Fruit fly (Drosophila melanogaster) whole organism, embryonic: Measurements from ENCODE around the gene Root.

ENCODE experiments used
- CG1024 ChIP-seq: fragments of 200-800 bp; sonication (Bioruptor generic); IDR thresholded peaks from 2 replicates; pipeline ENCODE4 v1.3.6; 2022; ENCODE audit warnings: missing biosample characterization, missing genetic modification characterization
- CG10321 ChIP-seq: fragments of 200-800 bp; sonication (Bioruptor generic); IDR thresholded peaks from 2 replicates; pipeline ENCODE4 v1.3.6; 2022; ENCODE audit warnings: missing biosample characterization, missing genetic modification characterization
- CG10979 ChIP-seq: fragments of 200-800 bp; sonication (Bioruptor generic); optimal IDR thresholded peaks from 2 replicates; lab custom pipeline; 2018; ENCODE audit warnings: missing biosample characterization, mild to moderate bottlenecking, missing genetic modification characterization, moderate library complexity
- CG11247 ChIP-seq: fragments of 200-800 bp; sonication (Bioruptor generic); IDR thresholded peaks from 2 replicates; pipeline ENCODE4 v1.3.6; 2022; ENCODE audit warnings: missing biosample characterization, missing genetic modification characterization
- CG11456 ChIP-seq: fragments of 200-800 bp; sonication (Bioruptor generic); IDR thresholded peaks from 3 replicates; pipeline ENCODE4 v1.3.6; 2022; ENCODE audit warnings: missing biosample characterization, missing genetic modification characterization
- CG13123 ChIP-seq: fragments of 200-800 bp; sonication (Bioruptor generic); optimal IDR thresholded peaks from 2 replicates; lab custom pipeline; 2016; ENCODE audit warnings: missing biosample characterization, missing genetic modification characterization
- CG13424 ChIP-seq: fragments of 200-800 bp; sonication (Bioruptor generic); optimal IDR thresholded peaks from 2 replicates; lab custom pipeline; 2019; ENCODE audit warnings: missing biosample characterization, mild to moderate bottlenecking, missing genetic modification characterization, moderate library complexity
- CG1603 ChIP-seq: fragments of 200-800 bp; sonication (Bioruptor generic); optimal IDR thresholded peaks from 2 replicates; lab custom pipeline; 2019; ENCODE audit warnings: missing biosample characterization, mild to moderate bottlenecking, missing genetic modification characterization, moderate library complexity
- CG17612 ChIP-seq: fragments of 200-800 bp; sonication (Bioruptor generic); IDR thresholded peaks from 2 replicates; pipeline ENCODE4 v1.3.6; 2022; ENCODE audit warnings: missing biosample characterization, missing genetic modification characterization
- CG30020 ChIP-seq: fragments of 200-800 bp; optimal IDR thresholded peaks from 2 replicates; lab custom pipeline; 2019; ENCODE audit warnings: missing biosample characterization, mild to moderate bottlenecking, missing genetic modification characterization, moderate library complexity
- CG31441 ChIP-seq: fragments of 200-800 bp; sonication (Bioruptor generic); IDR thresholded peaks from 2 replicates; pipeline ENCODE4 v1.3.6; 2022; ENCODE audit warnings: missing biosample characterization, missing genetic modification characterization
- CG32767 ChIP-seq: fragments of 200-800 bp; sonication (Bioruptor generic); IDR thresholded peaks from 2 replicates; pipeline ENCODE4 v1.3.6; 2022; ENCODE audit warnings: missing biosample characterization, missing genetic modification characterization
- CG33557 ChIP-seq: fragments of 200-800 bp; sonication (Bioruptor generic); optimal IDR thresholded peaks from 2 replicates; lab custom pipeline; 2019; ENCODE audit warnings: missing biosample characterization, mild to moderate bottlenecking, missing genetic modification characterization, moderate library complexity
- CG42726 ChIP-seq: fragments of 200-800 bp; sonication (Bioruptor generic); IDR thresholded peaks from 2 replicates; pipeline ENCODE4 v1.3.6; 2022; ENCODE audit warnings: missing biosample characterization, missing genetic modification characterization; ENCODE audit not compliant: partially characterized antibody
- CG4328 ChIP-seq: fragments of 200-800 bp; sonication (Bioruptor generic); optimal IDR thresholded peaks from 3 replicates; lab custom pipeline; 2017; ENCODE audit warnings: missing biosample characterization, missing genetic modification reagents, missing genetic modification characterization
- CG4424 ChIP-seq: fragments of 200-800 bp; sonication (Bioruptor generic); optimal IDR thresholded peaks from 3 replicates; lab custom pipeline; 2016; ENCODE audit warnings: missing biosample characterization, missing genetic modification characterization
- CG4617 ChIP-seq: fragments of 200-800 bp; sonication (Bioruptor generic); optimal IDR thresholded peaks from 3 replicates; lab custom pipeline; 2016; ENCODE audit warnings: missing biosample characterization, missing genetic modification characterization, borderline replicate concordance
- CG4707 ChIP-seq: fragments of 200-800 bp; sonication (Bioruptor generic); optimal IDR thresholded peaks from 2 replicates; lab custom pipeline; 2018; ENCODE audit warnings: missing biosample characterization, mild to moderate bottlenecking, missing genetic modification characterization, moderate library complexity
- CG6175 ChIP-seq: fragments of 200-800 bp; sonication (Bioruptor generic); IDR thresholded peaks from 3 replicates; pipeline ENCODE4 v1.3.6; 2022; ENCODE audit warnings: missing biosample characterization, missing genetic modification characterization
- CG7372 ChIP-seq: fragments of 200-800 bp; sonication (Bioruptor generic); IDR thresholded peaks from 2 replicates; pipeline ENCODE4 v1.3.6; 2022; ENCODE audit warnings: missing biosample characterization, missing genetic modification characterization
- CG8281 ChIP-seq: fragments of 200-800 bp; sonication (Bioruptor generic); optimal IDR thresholded peaks from 2 replicates; lab custom pipeline; 2018; ENCODE audit warnings: missing biosample characterization, mild to moderate bottlenecking, missing genetic modification characterization, moderate library complexity
- CG8388 ChIP-seq: fragments of 200-800 bp; sonication (Bioruptor generic); optimal IDR thresholded peaks from 2 replicates; lab custom pipeline; 2019; ENCODE audit warnings: missing biosample characterization, mild to moderate bottlenecking, missing genetic modification characterization, moderate library complexity
- CG8944 ChIP-seq: fragments of 200-800 bp; sonication (Bioruptor generic); optimal IDR thresholded peaks from 3 replicates; lab custom pipeline; 2016; ENCODE audit warnings: missing biosample characterization, missing genetic modification characterization
- D ChIP-seq, 2 experiments: fragments of 200-800 bp in 1 of 2; fragments of >200 bp in 1 of 2; sonication (Bioruptor generic) in 1 of 2; optimal IDR thresholded peaks; 2 replicates in 1 of 2; 3 replicates in 1 of 2; lab custom pipeline; 2017; ENCODE audit warnings: mild to moderate bottlenecking in 1 of 2, missing biosample characterization in 1 of 2, missing genetic modification characterization in 1 of 2, missing genetic modification reagents in 1 of 2
- Dek ChIP-seq: fragments of 200-800 bp; sonication (Bioruptor generic); optimal IDR thresholded peaks from 3 replicates; lab custom pipeline; 2019; ENCODE audit warnings: missing biosample characterization, mild to moderate bottlenecking, missing genetic modification characterization, moderate library complexity
- Ets97D ChIP-seq: fragments of 200-800 bp; sonication (Bioruptor generic); optimal IDR thresholded peaks from 3 replicates; lab custom pipeline; 2016; ENCODE audit warnings: missing biosample characterization, missing genetic modification characterization
- Gug ChIP-seq: fragments of 200-800 bp; sonication (Bioruptor generic); IDR thresholded peaks from 4 replicates; pipeline ENCODE4 v1.3.6; 2022; ENCODE audit warnings: missing biosample characterization, missing genetic modification characterization
- HLH3B ChIP-seq: fragments of 200-800 bp; sonication (Bioruptor generic); IDR thresholded peaks from 2 replicates; pipeline ENCODE4 v1.3.6; 2022; ENCODE audit warnings: missing biosample characterization, missing genetic modification characterization
- HLH54F ChIP-seq: fragments of 200-800 bp; sonication (Bioruptor generic); optimal IDR thresholded peaks from 3 replicates; lab custom pipeline; 2016; ENCODE audit warnings: missing biosample characterization, missing genetic modification characterization
- Max ChIP-seq: fragments of 200-800 bp; sonication (Bioruptor generic); optimal IDR thresholded peaks from 2 replicates; lab custom pipeline; 2016; ENCODE audit warnings: missing biosample characterization, mild to moderate bottlenecking, missing genetic modification characterization
- Meics ChIP-seq: fragments of 200-800 bp; sonication (Bioruptor generic); optimal IDR thresholded peaks from 2 replicates; lab custom pipeline; 2017; ENCODE audit warnings: missing biosample characterization, mild to moderate bottlenecking, missing genetic modification characterization
- Myb ChIP-seq: fragments of 200-800 bp; sonication (Bioruptor generic); optimal IDR thresholded peaks from 2 replicates; lab custom pipeline; 2016; ENCODE audit warnings: missing biosample characterization, missing genetic modification characterization
- Nf-YC ChIP-seq: fragments of 200-800 bp; optimal IDR thresholded peaks from 3 replicates; lab custom pipeline; 2019; ENCODE audit warnings: missing biosample characterization, mild to moderate bottlenecking, missing genetic modification characterization, moderate library complexity
- Poxn ChIP-seq: fragments of 200-800 bp; sonication (Bioruptor generic); IDR thresholded peaks from 2 replicates; pipeline ENCODE4 v1.3.6; 2022; ENCODE audit warnings: missing biosample characterization, missing genetic modification characterization
- Ptx1 ChIP-seq: fragments of 200-800 bp; sonication (Bioruptor generic); IDR thresholded peaks from 2 replicates; pipeline ENCODE4 v1.3.6; 2022; ENCODE audit warnings: missing biosample characterization, missing genetic modification characterization
- YL-1 ChIP-seq: fragments of 200-800 bp; sonication (Bioruptor generic); optimal IDR thresholded peaks from 3 replicates; lab custom pipeline; 2017; ENCODE audit warnings: missing biosample characterization, mild to moderate bottlenecking, missing genetic modification characterization
- al ChIP-seq: fragments of 200-800 bp; sonication (Bioruptor generic); IDR thresholded peaks from 2 replicates; pipeline ENCODE4 v1.3.6; 2022; ENCODE audit warnings: missing biosample characterization, missing genetic modification characterization
- exex ChIP-seq: fragments of 200-800 bp; sonication (Bioruptor generic); optimal IDR thresholded peaks from 4 replicates; lab custom pipeline; 2018; ENCODE audit warnings: missing biosample characterization, mild to moderate bottlenecking, missing genetic modification characterization, moderate library complexity
- ftz-f1 ChIP-seq: fragments of 200-800 bp; sonication (Bioruptor generic); optimal IDR thresholded peaks from 2 replicates; lab custom pipeline; 2016; ENCODE audit warnings: missing biosample characterization, missing genetic modification characterization
- her ChIP-seq: fragments of 200-800 bp; sonication (Bioruptor generic); optimal IDR thresholded peaks from 2 replicates; lab custom pipeline; 2016; ENCODE audit warnings: missing biosample characterization, missing genetic modification characterization
- klu ChIP-seq: fragments of 200-800 bp; sonication (Bioruptor generic); IDR thresholded peaks from 2 replicates; pipeline ENCODE4 v1.3.6; 2022; ENCODE audit warnings: missing biosample characterization, missing genetic modification characterization
- mld ChIP-seq: fragments of 200-800 bp; sonication (Bioruptor generic); IDR thresholded peaks from 3 replicates; pipeline ENCODE4 v1.3.6; 2022; ENCODE audit warnings: missing biosample characterization, missing genetic modification characterization; ENCODE audit not compliant: partially characterized antibody
- nau ChIP-seq: fragments of 200-800 bp; sonication (Bioruptor generic); optimal IDR thresholded peaks from 3 replicates; lab custom pipeline; 2017; ENCODE audit warnings: missing biosample characterization, mild to moderate bottlenecking, missing genetic modification characterization, missing genetic modification reagents
- pb ChIP-seq: fragments of 200-800 bp; sonication (Bioruptor generic); optimal IDR thresholded peaks from 3 replicates; lab custom pipeline; 2016; ENCODE audit warnings: missing biosample characterization, missing genetic modification characterization
- pum ChIP-seq: fragments of 200-800 bp; sonication (Bioruptor generic); optimal IDR thresholded peaks from 2 replicates; lab custom pipeline; 2016; ENCODE audit warnings: missing biosample characterization, missing genetic modification characterization
- schlank ChIP-seq: fragments of 200-800 bp; sonication (Bioruptor generic); optimal IDR thresholded peaks from 2 replicates; lab custom pipeline; 2018; ENCODE audit warnings: missing biosample characterization, mild to moderate bottlenecking, missing genetic modification characterization
- stc ChIP-seq: fragments of 200-800 bp; sonication (Bioruptor generic); IDR thresholded peaks from 2 replicates; pipeline ENCODE4 v1.3.6; 2022; ENCODE audit warnings: missing biosample characterization, missing genetic modification characterization
- ttk ChIP-seq: fragments of 200-800 bp; sonication (Bioruptor generic); IDR thresholded peaks from 2 replicates; pipeline ENCODE4 v2.1.2; 2022; ENCODE audit warnings: missing biosample characterization, missing genetic modification characterization
- vfl ChIP-seq: fragments of 200-800 bp; sonication (Bioruptor generic); optimal IDR thresholded peaks from 2 replicates; lab custom pipeline; 2016; ENCODE audit warnings: missing biosample characterization, missing genetic modification characterization
- vvl ChIP-seq: fragments of 200-800 bp; sonication (Bioruptor generic); IDR thresholded peaks from 2 replicates; pipeline ENCODE4 v1.3.6; 2022; ENCODE audit warnings: missing biosample characterization, missing genetic modification characterization

Gene Root

DNA sequence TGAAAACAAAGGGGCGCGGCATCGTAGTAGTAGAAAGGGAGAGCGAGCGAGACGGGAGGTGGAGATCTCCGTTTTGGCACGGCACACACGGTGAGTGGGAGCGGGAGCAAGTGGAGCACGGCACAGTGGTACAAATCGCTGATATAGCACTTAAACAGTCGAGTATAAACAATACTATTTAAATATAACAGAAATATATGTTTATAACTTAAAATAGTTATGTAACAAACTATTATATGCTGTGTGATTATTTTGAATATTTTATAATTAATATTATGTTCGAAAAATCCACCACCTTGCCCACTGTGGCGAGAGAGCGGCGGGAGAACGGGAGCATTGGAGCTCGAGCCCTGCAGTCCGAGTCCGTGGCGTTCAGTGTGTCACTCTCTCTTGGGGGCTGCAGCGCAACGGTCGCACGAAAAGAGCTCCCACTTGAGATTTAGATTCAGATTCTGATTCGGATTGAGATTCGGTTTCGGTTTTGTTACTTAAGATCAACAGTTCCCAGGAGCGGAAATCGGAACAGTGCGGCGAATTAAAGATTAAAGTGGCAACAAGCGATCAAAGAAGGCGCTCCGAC is 28.0 kb downstream of the Root start, which contains the start of gene Kal1:
Kal1 (plus strand) TSS at position 383 of the 580 bp plus-strand sequence.
- peak; percentile 61 for TF ChIP-seq Dek (tag; lab: Kevin White, UChicago)
- TF ChIP-seq CG4617 (GFP tag; lab: Kevin White, UChicago) = peak; percentile 65
- TF ChIP-seq pum (GFP tag; lab: Kevin White, UChicago) = peak; percentile 34
- peak; percentile 88 for TF ChIP-seq CG1603 (tag; lab: Kevin White, UChicago)
- no peak for TF ChIP-seq D (optimal IDR thresholded peaks at IDR 0.05; lab: Kevin White, UChicago)
- peak; percentile 97 for TF ChIP-seq D (GFP tag; optimal IDR thresholded peaks at IDR 0.05; lab: Kevin White, UChicago)
- TF ChIP-seq Poxn (GFP tag; lab: Robert Waterston, UW) = no peak
- peak; percentile 54; the same call in 1 of the 2 replicates for TF ChIP-seq al (GFP tag; lab: Robert Waterston, UW)
- peak; percentile 93 for TF ChIP-seq Ptx1 (GFP tag; lab: Robert Waterston, UW)
- peak; percentile 58; the same call in 2 of the 3 replicates for TF ChIP-seq CG6175 (GFP tag; lab: Robert Waterston, UW)
- TF ChIP-seq Ets97D (GFP tag; lab: Kevin White, UChicago) = no peak
- peak; percentile 46 for TF ChIP-seq schlank (tag; lab: Kevin White, UChicago)
- no peak for TF ChIP-seq HLH54F (GFP tag; lab: Kevin White, UChicago)
- TF ChIP-seq ftz-f1 = no peak
- peak; percentile 92 for TF ChIP-seq CG4424 (GFP tag; lab: Kevin White, UChicago)
- peak; percentile 95 for TF ChIP-seq CG13424 (tag; lab: Kevin White, UChicago)
- peak; percentile 44; the same call in 1 of the 2 replicates for TF ChIP-seq CG17612 (GFP tag; lab: Robert Waterston, UW)
- TF ChIP-seq pb (GFP tag; lab: Kevin White, UChicago) = no peak
- TF ChIP-seq CG30020 (tag; lab: Kevin White, UChicago) = peak; percentile 64
- peak; percentile 96 for TF ChIP-seq CG4707
- TF ChIP-seq Max (GFP tag; lab: Kevin White, UChicago) = peak; percentile 74
- peak; percentile 95 for TF ChIP-seq CG8388 (GFP tag; lab: Kevin White, UChicago)
- TF ChIP-seq CG33557 (GFP tag; lab: Kevin White, UChicago) = peak; percentile 86
- no peak for TF ChIP-seq Myb (GFP tag; lab: Kevin White, UChicago)
- TF ChIP-seq vfl (GFP tag; lab: Kevin White, UChicago) = no peak
- TF ChIP-seq exex (tag; lab: Kevin White, UChicago) = peak; percentile 56
- TF ChIP-seq CG42726 (GFP tag; lab: Robert Waterston, UW) = no peak
- TF ChIP-seq CG11247 (GFP tag; lab: Robert Waterston, UW) = peak; percentile 78
- TF ChIP-seq CG31441 (GFP tag; lab: Robert Waterston, UW) = peak; percentile 96
- TF ChIP-seq CG7372 = peak; percentile 73
- no peak for TF ChIP-seq her (GFP tag; lab: Kevin White, UChicago)
- peak; percentile 80 for TF ChIP-seq CG4328 (GFP tag; lab: Kevin White, UChicago)
- peak; percentile 96 for TF ChIP-seq HLH3B
- peak; percentile 95 for TF ChIP-seq CG32767 (GFP tag; lab: Robert Waterston, UW)
- peak; percentile 67 for TF ChIP-seq Nf-YC (tag; lab: Kevin White, UChicago)
- peak; percentile 90 for TF ChIP-seq ttk (GFP tag; lab: Robert Waterston, UW)
- peak; percentile 82 for TF ChIP-seq Meics
- TF ChIP-seq Gug (GFP tag; lab: Robert Waterston, UW) = peak; percentile 70; the same call in 2 of the 4 replicates
- TF ChIP-seq CG11456 (GFP tag; lab: Robert Waterston, UW) = peak; percentile 69; the same call in 1 of the 3 replicates
- TF ChIP-seq CG13123 = peak; percentile 72
- TF ChIP-seq CG8944 (GFP tag; lab: Kevin White, UChicago) = no peak
- TF ChIP-seq klu (GFP tag; lab: Robert Waterston, UW) = peak; percentile 49
- peak; percentile 70 for TF ChIP-seq CG8281 (tag; lab: Kevin White, UChicago)
- peak; percentile 97 for TF ChIP-seq CG10979
- peak; percentile 98 for TF ChIP-seq vvl (GFP tag; lab: Robert Waterston, UW)
- TF ChIP-seq mld = no peak
- TF ChIP-seq CG1024 (GFP tag; lab: Robert Waterston, UW) = peak; percentile 89
- TF ChIP-seq stc = peak; percentile 95
- no peak for TF ChIP-seq nau (GFP tag; lab: Kevin White, UChicago)
- TF ChIP-seq CG10321 = peak; percentile 55; the same call in 1 of the 2 replicates
- TF ChIP-seq YL-1 = peak; percentile 61
